Fruit fly (Drosophila melanogaster): ENCODE measurements around the gene ScpX.

- TF ChIP-seq Mnt (GFP tag; optimal IDR thresholded peaks at IDR 0.05) = no peak
- no peak for TF ChIP-seq CG12768 (GFP tag; optimal IDR thresholded peaks at IDR 0.05)
- no peak for TF ChIP-seq bab1 (GFP tag; optimal IDR thresholded peaks at IDR 0.05)
- TF ChIP-seq Clk (GFP tag; optimal IDR thresholded peaks at IDR 0.05) = no peak
- TF ChIP-seq cic (GFP tag; optimal IDR thresholded peaks at IDR 0.05) = no peak
Observed at dm6 chr2L:18881014-18881660, 50.1 kb downstream of the ScpX start, which contains the start of gene tup.
